Fruit fly (Drosophila melanogaster): ENCODE results near the gene SCCRO.

Gene SCCRO

dm6 chr3L:15516440-15516839 lies 46.8 kb upstream of the SCCRO start:
- TF ChIP-seq N (GFP tag; optimal IDR thresholded peaks at IDR 0.05): peak; percentile 88
- TF ChIP-seq Sp1 (GFP tag; optimal IDR thresholded peaks at IDR 0.05): no peak
- no peak for TF ChIP-seq dsf (GFP tag; optimal IDR thresholded peaks at IDR 0.05; ENCODE audit: borderline replicate concordance)
- TF ChIP-seq GATAd (GFP tag; optimal IDR thresholded peaks at IDR 0.05): no peak
- peak; percentile 75 for TF ChIP-seq Myc (optimal IDR thresholded peaks at IDR 0.05)
- no peak for TF ChIP-seq Mio (GFP tag; optimal IDR thresholded peaks at IDR 0.05)
- no peak for TF ChIP-seq ey (GFP tag; optimal IDR thresholded peaks at IDR 0.05)
- TF ChIP-seq dmrt93B (GFP tag; optimal IDR thresholded peaks at IDR 0.05): no peak
- TF ChIP-seq pan (optimal IDR thresholded peaks at IDR 0.05): no peak
- TF ChIP-seq foxo (GFP tag; optimal IDR thresholded peaks at IDR 0.05): no peak

dm6 chr3L:15516956-15517355 lies 46.3 kb upstream of the SCCRO start, which contains the start of gene CG13454:
CG13454 (minus strand) TSS chr3L:15517056.
- TF ChIP-seq dmrt93B (GFP tag; optimal IDR thresholded peaks at IDR 0.05) (no peak), sv (GFP tag; optimal IDR thresholded peaks at IDR 0.05) (no peak), Dfd (GFP tag; optimal IDR thresholded peaks at IDR 0.05) (no peak), Myc (optimal IDR thresholded peaks at IDR 0.05) (no peak)

- TF ChIP-seq sv (GFP tag; optimal IDR thresholded peaks at IDR 0.05): no peak
- no peak for TF ChIP-seq Jra (GFP tag; optimal IDR thresholded peaks at IDR 0.05)
- no peak for TF ChIP-seq Hr78 (GFP tag; optimal IDR thresholded peaks at IDR 0.05)
- TF ChIP-seq Hr83 (GFP tag; optimal IDR thresholded peaks at IDR 0.05; ENCODE audit: poor library complexity, severe bottlenecking): no peak
- TF ChIP-seq Rel (GFP tag; optimal IDR thresholded peaks at IDR 0.05): no peak
- TF ChIP-seq Rel (tag; optimal IDR thresholded peaks at IDR 0.05): peak; percentile 28
Observed at dm6 chr3L:15517508-15517907, 45.7 kb upstream of the SCCRO start.

dm6 chr3L:15518344-15518743 lies 44.9 kb upstream of the SCCRO start:
- no peak for TF ChIP-seq ey (GFP tag; optimal IDR thresholded peaks at IDR 0.05)
- TF ChIP-seq Rel (GFP tag; optimal IDR thresholded peaks at IDR 0.05): no peak
- TF ChIP-seq Rel (tag; optimal IDR thresholded peaks at IDR 0.05): peak; percentile 45
- TF ChIP-seq sage (GFP tag; optimal IDR thresholded peaks at IDR 0.05): no peak
- no peak for TF ChIP-seq CG9705 (GFP tag; optimal IDR thresholded peaks at IDR 0.05)

dm6 chr3L:15519492-15519891 lies 43.7 kb upstream of the SCCRO start, which contains the start of gene mex1:
mex1 (minus strand) TSS chr3L:15519592.
- TF ChIP-seq Abd-B (GFP tag; optimal IDR thresholded peaks at IDR 0.05): no peak
- no peak for TF ChIP-seq woc (GFP tag; optimal IDR thresholded peaks at IDR 0.05)
- TF ChIP-seq Mio (GFP tag; optimal IDR thresholded peaks at IDR 0.05): no peak

- TF ChIP-seq Rel (GFP tag; optimal IDR thresholded peaks at IDR 0.05): no peak
- peak; percentile 98 for TF ChIP-seq Rel (tag; optimal IDR thresholded peaks at IDR 0.05)
- TF ChIP-seq Hr78 (GFP tag; optimal IDR thresholded peaks at IDR 0.05): no peak
Observed at dm6 chr3L:15519920-15520319, 43.3 kb upstream of the SCCRO start.

dm6 chr3L:15520320-15520719 lies 42.9 kb upstream of the SCCRO start, which contains the start of gene yellow-k:
yellow-k (plus strand) TSS chr3L:15520620.
- no peak for TF ChIP-seq CrebA (GFP tag; optimal IDR thresholded peaks at IDR 0.05; ENCODE audit: borderline replicate concordance)
- TF ChIP-seq sage (GFP tag; optimal IDR thresholded peaks at IDR 0.05): no peak
- TF ChIP-seq CG32264 (GFP tag; optimal IDR thresholded peaks at IDR 0.05): no peak
- TF ChIP-seq dsf (GFP tag; optimal IDR thresholded peaks at IDR 0.05; ENCODE audit: borderline replicate concordance): no peak
- TF ChIP-seq jim (GFP tag; optimal IDR thresholded peaks at IDR 0.05): no peak
- no peak for TF ChIP-seq Dif (GFP tag; optimal IDR thresholded peaks at IDR 0.05; ENCODE audit: partially characterized antibody)
- no peak for TF ChIP-seq Vsx2 (GFP tag; optimal IDR thresholded peaks at IDR 0.05; ENCODE audit: partially characterized antibody)
- no peak for TF ChIP-seq Hnf4 (GFP tag; optimal IDR thresholded peaks at IDR 0.05)
- no peak for TF ChIP-seq Jra (GFP tag; optimal IDR thresholded peaks at IDR 0.05)
- no peak for TF ChIP-seq psq (GFP tag; optimal IDR thresholded peaks at IDR 0.05)
- no peak for TF ChIP-seq Sp1 (GFP tag; optimal IDR thresholded peaks at IDR 0.05)
- no peak for TF ChIP-seq OdsH (GFP tag; optimal IDR thresholded peaks at IDR 0.05)
- TF ChIP-seq lola (GFP tag; optimal IDR thresholded peaks at IDR 0.05): no peak

Data from whole organism, wandering third instar larva.